Worm (Caenorhabditis elegans) whole organism, young adult: Measurements from ENCODE around the gene rpl-37.

Source experiments
- C06A6.2 ChIP-seq: fragments of 200-800 bp; sonication (Bioruptor generic); conservative IDR thresholded peaks from 2 replicates; pipeline ENCODE4 v1.3.6; 2022; ENCODE audit warnings: missing genetic modification characterization, missing compliant biosample characterization
- attf-5 ChIP-seq: fragments of 200-800 bp; sonication (Bioruptor generic); optimal IDR thresholded peaks from 2 replicates; lab custom pipeline; 2018; ENCODE audit warnings: mild to moderate bottlenecking, missing genetic modification characterization, missing compliant biosample characterization
- lin-35 ChIP-seq, 3 experiments: fragments of 150-350 bp in 2 of 3; sonication (generic microtip) in 1 of 3; optimal IDR thresholded peaks; 2 replicates each; lab custom pipeline; 2014 to 2018; ENCODE audit warnings: missing biosample characterization in 3 of 3, missing genetic modification characterization in 3 of 3, missing genetic modification reagents in 3 of 3
- mxl-1 ChIP-seq: sonication (generic microtip); optimal IDR thresholded peaks from 2 replicates; lab custom pipeline; 2016; ENCODE audit warnings: missing genetic modification characterization, missing compliant biosample characterization

DNA sequence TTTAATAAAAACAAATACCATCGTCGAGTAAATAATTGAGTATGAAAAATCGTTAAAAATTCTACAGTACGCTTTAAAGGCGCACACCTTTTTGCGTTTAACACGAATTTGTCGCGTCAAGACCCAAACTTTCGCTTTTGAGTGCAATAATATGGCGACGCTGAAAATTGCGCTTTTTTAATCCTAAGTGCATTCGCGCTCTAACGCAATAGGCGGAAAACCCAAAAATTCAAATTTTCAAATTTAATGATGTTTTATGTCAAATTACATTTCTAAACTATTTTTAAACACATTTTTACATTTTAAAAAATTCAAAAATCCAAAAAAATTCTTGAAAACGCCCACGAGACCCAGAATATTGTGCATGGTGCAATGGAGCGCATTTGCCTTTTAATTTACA lies 16.6 kb upstream of the rpl-37 start:
- TF ChIP-seq attf-5 (no peak), lin-35 (GFP tag; optimal IDR thresholded peaks at IDR 0.05; lab: Kevin White, UChicago) (no peak), mxl-1 (no peak), C06A6.2 (no peak)
